Fruit fly (Drosophila melanogaster) whole organism, embryonic: ENCODE data around the gene IntS9.

Source experiments
- Adf1 ChIP-seq: fragments of 200-800 bp; sonication (Bioruptor generic); IDR thresholded peaks from 2 replicates; pipeline ENCODE4 v1.3.6; 2022; ENCODE audit warnings: missing biosample characterization, missing genetic modification characterization
- Aef1 ChIP-seq: fragments of 200-800 bp; sonication (Bioruptor generic); IDR thresholded peaks from 3 replicates; pipeline ENCODE4 v1.3.6; 2022; ENCODE audit warnings: missing biosample characterization, missing genetic modification characterization
- Atf6 ChIP-seq: fragments of 200-800 bp; sonication (Bioruptor generic); IDR thresholded peaks from 2 replicates; pipeline ENCODE4 v1.3.6; 2022; ENCODE audit warnings: missing biosample characterization, missing genetic modification characterization
- CG1024 ChIP-seq: fragments of 200-800 bp; sonication (Bioruptor generic); IDR thresholded peaks from 2 replicates; pipeline ENCODE4 v1.3.6; 2022; ENCODE audit warnings: missing biosample characterization, missing genetic modification characterization
- CG10267 ChIP-seq: fragments of 200-800 bp; sonication (Bioruptor generic); optimal IDR thresholded peaks from 2 replicates; lab custom pipeline; 2018; ENCODE audit warnings: missing biosample characterization, mild to moderate bottlenecking, missing genetic modification characterization, moderate library complexity
- CG10959 ChIP-seq: fragments of 200-800 bp; sonication (Bioruptor generic); IDR thresholded peaks from 2 replicates; pipeline ENCODE4 v1.3.6; 2022; ENCODE audit warnings: missing biosample characterization, missing genetic modification characterization
- CG11398 ChIP-seq: fragments of 200-800 bp; sonication (Bioruptor generic); optimal IDR thresholded peaks from 2 replicates; lab custom pipeline; 2016; ENCODE audit warnings: missing biosample characterization, missing genetic modification characterization
- CG12155 ChIP-seq: fragments of 200-800 bp; sonication (Bioruptor generic); optimal IDR thresholded peaks from 3 replicates; lab custom pipeline; 2016; ENCODE audit warnings: missing biosample characterization, missing genetic modification characterization
- CG13123 ChIP-seq: fragments of 200-800 bp; sonication (Bioruptor generic); optimal IDR thresholded peaks from 2 replicates; lab custom pipeline; 2016; ENCODE audit warnings: missing biosample characterization, missing genetic modification characterization
- CG16815 ChIP-seq: fragments of 200-800 bp; sonication (Bioruptor generic); optimal IDR thresholded peaks from 3 replicates; lab custom pipeline; 2017; ENCODE audit warnings: missing biosample characterization, mild to moderate bottlenecking, missing genetic modification characterization
- CG17359 ChIP-seq: fragments of 200-800 bp; sonication (Bioruptor generic); optimal IDR thresholded peaks from 3 replicates; lab custom pipeline; 2018; ENCODE audit warnings: missing biosample characterization, mild to moderate bottlenecking, missing genetic modification characterization, moderate library complexity
- CG2202 ChIP-seq: fragments of 200-800 bp; sonication (Bioruptor generic); optimal IDR thresholded peaks from 2 replicates; lab custom pipeline; 2018; ENCODE audit warnings: missing biosample characterization, mild to moderate bottlenecking, missing genetic modification characterization
- CG42726 ChIP-seq: fragments of 200-800 bp; sonication (Bioruptor generic); IDR thresholded peaks from 2 replicates; pipeline ENCODE4 v1.3.6; 2022; ENCODE audit warnings: missing biosample characterization, missing genetic modification characterization; ENCODE audit not compliant: partially characterized antibody
- CG5245 ChIP-seq: fragments of 200-800 bp; sonication (Bioruptor generic); optimal IDR thresholded peaks from 3 replicates; lab custom pipeline; 2016; ENCODE audit warnings: missing biosample characterization, missing genetic modification characterization
- CG6254 ChIP-seq: fragments of 200-800 bp; sonication (Bioruptor generic); optimal IDR thresholded peaks from 3 replicates; lab custom pipeline; 2017; ENCODE audit warnings: mild to moderate bottlenecking, missing biosample characterization, missing genetic modification reagents, missing genetic modification characterization
- CG7786 ChIP-seq: fragments of 200-800 bp; sonication (Bioruptor generic); optimal IDR thresholded peaks from 2 replicates; lab custom pipeline; 2016; ENCODE audit warnings: missing biosample characterization, missing genetic modification characterization
- CG8388 ChIP-seq: fragments of 200-800 bp; sonication (Bioruptor generic); optimal IDR thresholded peaks from 2 replicates; lab custom pipeline; 2019; ENCODE audit warnings: missing biosample characterization, mild to moderate bottlenecking, missing genetic modification characterization, moderate library complexity
- Chrac-16 ChIP-seq: fragments of 200-800 bp; sonication (Bioruptor generic); optimal IDR thresholded peaks from 3 replicates; lab custom pipeline; 2016; ENCODE audit warnings: missing biosample characterization, missing genetic modification characterization
- Doc2 ChIP-seq: fragments of 200-800 bp; sonication (Bioruptor generic); IDR thresholded peaks from 2 replicates; pipeline ENCODE4 v1.3.6; 2022; ENCODE audit warnings: missing biosample characterization, missing genetic modification characterization
- Hand ChIP-seq: fragments of 200-800 bp; sonication (Bioruptor generic); optimal IDR thresholded peaks from 2 replicates; lab custom pipeline; 2017; ENCODE audit warnings: mild to moderate bottlenecking, missing biosample characterization, missing genetic modification reagents, missing genetic modification characterization
- Hmr ChIP-seq: fragments of 200-800 bp; sonication (Bioruptor generic); optimal IDR thresholded peaks from 3 replicates; lab custom pipeline; 2017; ENCODE audit warnings: mild to moderate bottlenecking, missing biosample characterization, missing genetic modification reagents, missing genetic modification characterization
- Hr78 ChIP-seq, 2 experiments: fragments of 200-800 bp in 1 of 2; fragments of >200 bp in 1 of 2; sonication (Bioruptor generic) in 1 of 2; optimal IDR thresholded peaks; 2 replicates each; lab custom pipeline; 2017 to 2019; ENCODE audit warnings: missing biosample characterization in 2 of 2, missing genetic modification characterization in 2 of 2, mild to moderate bottlenecking in 1 of 2, moderate library complexity in 1 of 2
- Med ChIP-seq: fragments of 200-800 bp; sonication (Bioruptor generic); peaks from one replicate; lab custom pipeline; 2016; ENCODE audit warnings: missing biosample characterization, missing genetic modification characterization, mild to moderate bottlenecking, inconsistent platforms, moderate library complexity
- Nf-YA ChIP-seq: fragments of 200-800 bp; sonication (Bioruptor generic); IDR thresholded peaks from 2 replicates; pipeline ENCODE4 v1.3.6; 2022; ENCODE audit warnings: missing biosample characterization, missing genetic modification characterization
- PHDP ChIP-seq: fragments of 200-800 bp; sonication (Bioruptor generic); optimal IDR thresholded peaks from 3 replicates; lab custom pipeline; 2018; ENCODE audit warnings: missing biosample characterization, mild to moderate bottlenecking, missing genetic modification characterization, moderate library complexity
- Ptx1 ChIP-seq: fragments of 200-800 bp; sonication (Bioruptor generic); IDR thresholded peaks from 2 replicates; pipeline ENCODE4 v1.3.6; 2022; ENCODE audit warnings: missing biosample characterization, missing genetic modification characterization
- Sry-β ChIP-seq: fragments of 200-800 bp; sonication (Bioruptor generic); optimal IDR thresholded peaks from 2 replicates; lab custom pipeline; 2018; ENCODE audit warnings: missing biosample characterization, mild to moderate bottlenecking, missing genetic modification characterization, moderate library complexity
- Xrp1 ChIP-seq: fragments of 200-800 bp; sonication (Bioruptor generic); IDR thresholded peaks from 2 replicates; pipeline ENCODE4 v1.3.6; 2022; ENCODE audit warnings: missing biosample characterization, missing genetic modification characterization
- ap ChIP-seq: fragments of 200-800 bp; sonication (Bioruptor generic); IDR thresholded peaks from 2 replicates; pipeline ENCODE4 v1.3.6; 2022; ENCODE audit warnings: missing biosample characterization, missing genetic modification characterization
- ato ChIP-seq: fragments of 200-800 bp; sonication (Bioruptor generic); IDR thresholded peaks from 2 replicates; pipeline ENCODE4 v1.3.6; 2022; ENCODE audit warnings: missing biosample characterization, missing genetic modification characterization; ENCODE audit not compliant: partially characterized antibody
- az2 ChIP-seq: fragments of 200-800 bp; sonication (Bioruptor generic); optimal IDR thresholded peaks from 3 replicates; lab custom pipeline; 2016; ENCODE audit warnings: missing biosample characterization, missing genetic modification characterization
- bigmax ChIP-seq: fragments of 200-800 bp; sonication (Bioruptor generic); optimal IDR thresholded peaks from 2 replicates; lab custom pipeline; 2018; ENCODE audit warnings: missing biosample characterization, mild to moderate bottlenecking, missing genetic modification characterization
- danr ChIP-seq: fragments of 200-800 bp; sonication (Bioruptor generic); IDR thresholded peaks from 2 replicates; pipeline ENCODE4 v1.3.6; 2022; ENCODE audit warnings: missing biosample characterization, missing genetic modification characterization
- gce ChIP-seq: fragments of 200-800 bp; sonication (Bioruptor generic); IDR thresholded peaks from 3 replicates; pipeline ENCODE4 v1.3.6; 2022; ENCODE audit warnings: missing biosample characterization, missing genetic modification characterization
- hth ChIP-seq: fragments of >200 bp; optimal IDR thresholded peaks from 2 replicates; lab custom pipeline; 2017; ENCODE audit warnings: inconsistent platforms
- insv ChIP-seq, 2 experiments: fragments of 200-800 bp; sonication (Bioruptor generic); optimal IDR thresholded peaks; 3 replicates each; lab custom pipeline; 2016 to 2018; ENCODE audit warnings: missing biosample characterization in 2 of 2, missing genetic modification characterization in 2 of 2
- kay ChIP-seq: fragments of 200-800 bp; sonication (Bioruptor generic); optimal IDR thresholded peaks from 2 replicates; lab custom pipeline; 2016; ENCODE audit warnings: missing biosample characterization, missing genetic modification characterization
- klu ChIP-seq: fragments of 200-800 bp; sonication (Bioruptor generic); IDR thresholded peaks from 2 replicates; pipeline ENCODE4 v1.3.6; 2022; ENCODE audit warnings: missing biosample characterization, missing genetic modification characterization
- onecut ChIP-seq: fragments of 200-800 bp; sonication (Bioruptor generic); IDR thresholded peaks from 2 replicates; pipeline ENCODE4 v1.3.6; 2022; ENCODE audit warnings: missing biosample characterization, missing genetic modification characterization
- p53 ChIP-seq: fragments of 200-800 bp; sonication (Bioruptor generic); optimal IDR thresholded peaks from 2 replicates; lab custom pipeline; 2016; ENCODE audit warnings: missing biosample characterization, missing genetic modification characterization
- pb ChIP-seq: fragments of 200-800 bp; sonication (Bioruptor generic); optimal IDR thresholded peaks from 3 replicates; lab custom pipeline; 2016; ENCODE audit warnings: missing biosample characterization, missing genetic modification characterization
- pho ChIP-seq: fragments of 200-800 bp; sonication (Bioruptor generic); optimal IDR thresholded peaks from 2 replicates; lab custom pipeline; 2016; ENCODE audit warnings: missing biosample characterization, missing genetic modification characterization
- psq ChIP-seq: fragments of 200-800 bp; sonication (Bioruptor generic); optimal IDR thresholded peaks from 2 replicates; lab custom pipeline; 2017; ENCODE audit warnings: missing biosample characterization, missing genetic modification characterization
- pum ChIP-seq: fragments of 200-800 bp; sonication (Bioruptor generic); optimal IDR thresholded peaks from 2 replicates; lab custom pipeline; 2016; ENCODE audit warnings: missing biosample characterization, missing genetic modification characterization
- schlank ChIP-seq: fragments of 200-800 bp; sonication (Bioruptor generic); optimal IDR thresholded peaks from 2 replicates; lab custom pipeline; 2018; ENCODE audit warnings: missing biosample characterization, mild to moderate bottlenecking, missing genetic modification characterization
- toy ChIP-seq: fragments of 200-800 bp; sonication (Bioruptor generic); IDR thresholded peaks from 2 replicates; pipeline ENCODE4 v1.3.6; 2022; ENCODE audit warnings: missing biosample characterization, missing genetic modification characterization
- ttk ChIP-seq: fragments of 200-800 bp; sonication (Bioruptor generic); IDR thresholded peaks from 2 replicates; pipeline ENCODE4 v2.1.2; 2022; ENCODE audit warnings: missing biosample characterization, missing genetic modification characterization
- twi ChIP-seq: fragments of 200-800 bp; optimal IDR thresholded peaks from 2 replicates; lab custom pipeline; 2019; ENCODE audit warnings: missing biosample characterization, mild to moderate bottlenecking, missing genetic modification characterization, moderate library complexity
- usp ChIP-seq: fragments of >200 bp; optimal IDR thresholded peaks from 2 replicates; lab custom pipeline; 2017; ENCODE audit warnings: missing biosample characterization, missing genetic modification characterization
- wek ChIP-seq: fragments of 200-800 bp; sonication (Bioruptor generic); optimal IDR thresholded peaks from 3 replicates; lab custom pipeline; 2018; ENCODE audit warnings: missing biosample characterization, mild to moderate bottlenecking, missing genetic modification characterization, moderate library complexity
- zfh1 ChIP-seq: fragments of 200-800 bp; sonication (Bioruptor generic); IDR thresholded peaks from 3 replicates; pipeline ENCODE4 v1.3.6; 2022; ENCODE audit warnings: missing biosample characterization, missing genetic modification characterization

Gene IntS9

DNA sequence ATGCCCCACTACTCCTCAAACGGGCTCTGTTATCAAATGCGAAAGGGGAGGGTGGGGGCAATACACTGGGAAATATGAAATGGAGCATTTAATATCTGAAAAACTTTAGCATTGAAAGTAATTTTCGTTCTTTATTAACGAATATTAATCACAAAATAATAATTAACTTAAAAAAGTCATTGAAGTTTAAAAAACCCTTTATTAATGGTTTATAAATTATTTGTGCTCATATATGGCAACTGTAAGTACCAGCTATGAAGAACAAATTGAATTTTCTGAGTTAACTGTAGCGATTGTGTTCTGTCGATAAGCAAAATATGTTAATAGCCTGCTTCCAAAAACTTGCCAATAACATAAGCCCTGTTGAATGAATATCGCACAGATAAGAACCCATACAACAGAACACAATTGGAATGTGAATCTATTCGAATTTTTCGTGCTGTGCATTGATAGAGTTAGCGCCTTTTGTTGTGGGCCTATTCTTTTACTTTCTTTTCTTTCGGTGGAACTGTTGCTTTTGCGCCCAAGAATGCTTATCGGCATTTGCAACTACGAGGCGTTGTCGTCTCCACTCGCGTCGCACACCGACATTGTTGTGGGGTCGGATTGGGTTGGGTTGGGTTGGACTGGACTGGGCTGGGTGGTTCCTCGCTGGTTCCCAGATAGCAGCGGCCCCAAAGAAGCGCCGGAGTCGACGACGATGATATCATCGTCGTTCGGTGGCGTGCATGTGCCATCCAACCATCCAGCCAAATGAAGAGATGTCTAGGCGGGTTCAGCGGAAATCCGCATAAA lies 44.4 kb downstream of the IntS9 start (continued):
- peak; percentile 51 for TF ChIP-seq CG6254 (GFP tag; lab: Kevin White, UChicago)
- TF ChIP-seq pum (GFP tag; lab: Kevin White, UChicago) = no peak
- no peak for TF ChIP-seq zfh1
- TF ChIP-seq wek (GFP tag; lab: Kevin White, UChicago) = no peak
- peak; percentile 53 for TF ChIP-seq Hmr (GFP tag; lab: Kevin White, UChicago)
- TF ChIP-seq Hr78 (GFP tag; optimal IDR thresholded peaks at IDR 0.05; lab: Kevin White, UChicago) = peak in 1 of 2 experiments; percentile 27
- TF ChIP-seq Doc2 (GFP tag; lab: Robert Waterston, UW) = no peak
- no peak for TF ChIP-seq CG17359 (tag; lab: Kevin White, UChicago)
- peak; percentile 58 for TF ChIP-seq PHDP (tag; lab: Kevin White, UChicago)
- TF ChIP-seq Nf-YA (GFP tag; lab: Robert Waterston, UW) = no peak
- TF ChIP-seq CG42726 (GFP tag; lab: Robert Waterston, UW) = no peak
- no peak for TF ChIP-seq CG10959 (GFP tag; lab: Robert Waterston, UW)
- no peak for TF ChIP-seq insv (GFP tag; optimal IDR thresholded peaks at IDR 0.05; lab: Kevin White, UChicago)
- TF ChIP-seq az2 (GFP tag; lab: Kevin White, UChicago) = peak; percentile 51
- TF ChIP-seq pb (GFP tag; lab: Kevin White, UChicago) = no peak
- TF ChIP-seq hth (lab: Kevin White, UChicago) = no peak
- TF ChIP-seq CG11398 = no peak
- TF ChIP-seq gce (GFP tag; lab: Robert Waterston, UW) = no peak
- no peak for TF ChIP-seq Hand
- TF ChIP-seq Atf6 (GFP tag; lab: Robert Waterston, UW) = peak; percentile 28; the same call in 1 of the 2 replicates
- peak; percentile 38 for TF ChIP-seq CG12155
- TF ChIP-seq ttk = no peak
- TF ChIP-seq ato = no peak
- TF ChIP-seq pho (GFP tag; lab: Kevin White, UChicago) = no peak
- TF ChIP-seq CG1024 (GFP tag; lab: Robert Waterston, UW) = no peak
- peak; percentile 19 for TF ChIP-seq Med
- TF ChIP-seq CG10267 (tag; lab: Kevin White, UChicago) = peak; percentile 43
- TF ChIP-seq CG16815 (GFP tag; lab: Kevin White, UChicago) = peak; percentile 29
- peak; percentile 48 for TF ChIP-seq Chrac-16
- no peak for TF ChIP-seq klu (GFP tag; lab: Robert Waterston, UW)
- peak; percentile 50 for TF ChIP-seq CG8388 (GFP tag; lab: Kevin White, UChicago)
- TF ChIP-seq bigmax (GFP tag; lab: Kevin White, UChicago) = no peak
- TF ChIP-seq Aef1 (GFP tag; lab: Robert Waterston, UW) = no peak
- TF ChIP-seq twi = no peak
- peak; percentile 9 for TF ChIP-seq psq (GFP tag; lab: Kevin White, UChicago)
- TF ChIP-seq Adf1 (GFP tag; lab: Robert Waterston, UW) = no peak
- no peak for TF ChIP-seq onecut (GFP tag; lab: Robert Waterston, UW)
- TF ChIP-seq danr (GFP tag; lab: Robert Waterston, UW) = no peak
- TF ChIP-seq schlank (tag; lab: Kevin White, UChicago) = no peak
- no peak; the same call in 1 of the 2 replicates for TF ChIP-seq Ptx1
- TF ChIP-seq ap (GFP tag; lab: Robert Waterston, UW) = no peak
- peak; percentile 46 for TF ChIP-seq kay (GFP tag; lab: Kevin White, UChicago)
- TF ChIP-seq Xrp1 (GFP tag; lab: Robert Waterston, UW) = no peak; the same call in 1 of the 2 replicates
- no peak for TF ChIP-seq toy (GFP tag; lab: Robert Waterston, UW)
- TF ChIP-seq p53 = no peak
- no peak for TF ChIP-seq Sry-β (GFP tag; lab: Kevin White, UChicago)
- TF ChIP-seq CG2202 (tag; lab: Kevin White, UChicago) = peak; percentile 35
- TF ChIP-seq CG5245 (GFP tag; lab: Kevin White, UChicago) = no peak
- TF ChIP-seq usp (GFP tag; lab: Kevin White, UChicago) = no peak
- no peak for TF ChIP-seq CG7786 (GFP tag; lab: Kevin White, UChicago)
- no peak for TF ChIP-seq CG13123 (GFP tag; lab: Kevin White, UChicago)
